Worm (Caenorhabditis elegans) whole organism, young adult: Measurements from ENCODE around the gene srh-19.

Source experiments
- C17E4.6 ChIP-seq: fragments of 200-800 bp; sonication (Bioruptor generic); IDR thresholded peaks from 2 replicates; pipeline ENCODE4 v1.3.6; 2022; ENCODE audit warnings: missing genetic modification reagents, missing genetic modification characterization, missing compliant biosample characterization
- F10E7.11 ChIP-seq: sonication (generic microtip); optimal IDR thresholded peaks from 2 replicates; lab custom pipeline; 2017; ENCODE audit warnings: mild to moderate bottlenecking, missing genetic modification characterization, moderate library complexity, missing compliant biosample characterization
- F33H1.4 ChIP-seq: fragments of 200-800 bp; sonication (Bioruptor generic); IDR thresholded peaks from 2 replicates; pipeline ENCODE4 v1.3.6; 2022; ENCODE audit warnings: missing genetic modification reagents, missing genetic modification characterization, missing compliant biosample characterization
- F37B4.10 ChIP-seq: fragments of 200-800 bp; sonication (Bioruptor generic); IDR thresholded peaks from 2 replicates; pipeline ENCODE4 v1.3.6; 2022; ENCODE audit warnings: missing genetic modification characterization, missing compliant biosample characterization
- F49E8.2 ChIP-seq: sonication (generic microtip); optimal IDR thresholded peaks from 3 replicates; lab custom pipeline; 2017; ENCODE audit warnings: missing genetic modification characterization, mild to moderate bottlenecking, missing compliant biosample characterization, antibody characterized with exemption, moderate library complexity; ENCODE audit not compliant: insufficient read depth
- F52B5.7 ChIP-seq: sonication (generic microtip); optimal IDR thresholded peaks from 2 replicates; lab custom pipeline; 2016; ENCODE audit warnings: mild to moderate bottlenecking, missing genetic modification characterization, missing compliant biosample characterization
- K11D2.4 ChIP-seq: fragments of 200-800 bp; sonication (Bioruptor generic); IDR thresholded peaks from 2 replicates; pipeline ENCODE4 v1.3.6; 2022; ENCODE audit warnings: missing genetic modification reagents, missing genetic modification characterization, missing compliant biosample characterization
- Y53F4B.3 ChIP-seq: fragments of 200-800 bp; sonication (Bioruptor generic); IDR thresholded peaks from 2 replicates; pipeline ENCODE4 v1.3.6; 2022; ENCODE audit warnings: missing genetic modification reagents, missing genetic modification characterization, missing compliant biosample characterization
- Y79H2A.3 ChIP-seq: fragments of 200-800 bp; sonication (Bioruptor generic); conservative IDR thresholded peaks from 2 replicates; pipeline ENCODE4 v1.3.6; 2022; ENCODE audit warnings: missing genetic modification reagents, missing genetic modification characterization, missing compliant biosample characterization
- ZK185.1 ChIP-seq: sonication (generic microtip); optimal IDR thresholded peaks from 2 replicates; lab custom pipeline; 2016; ENCODE audit warnings: mild to moderate bottlenecking, missing genetic modification characterization, missing compliant biosample characterization; ENCODE audit not compliant: poor library complexity, severe bottlenecking
- akir-1 ChIP-seq: fragments of 200-800 bp; sonication (Bioruptor generic); optimal IDR thresholded peaks from 2 replicates; lab custom pipeline; 2018; ENCODE audit warnings: mild to moderate bottlenecking, missing genetic modification characterization, moderate library complexity, missing compliant biosample characterization
- ama-1 ChIP-seq, 3 experiments: fragments of 150-350 bp in 1 of 3; sonication (generic microtip) in 2 of 3; optimal IDR thresholded peaks; 2 replicates each; lab custom pipeline; 2014 to 2018; ENCODE audit warnings: missing biosample characterization in 2 of 3, missing genetic modification characterization in 2 of 3, missing genetic modification reagents in 2 of 3
- attf-5 ChIP-seq: fragments of 200-800 bp; sonication (Bioruptor generic); optimal IDR thresholded peaks from 2 replicates; lab custom pipeline; 2018; ENCODE audit warnings: mild to moderate bottlenecking, missing genetic modification characterization, missing compliant biosample characterization
- bed-1 ChIP-seq: fragments of 200-800 bp; sonication (Bioruptor generic); IDR thresholded peaks from 2 replicates; pipeline ENCODE4 v1.3.6; 2022; ENCODE audit warnings: missing genetic modification reagents, missing genetic modification characterization, missing compliant biosample characterization
- bed-2 ChIP-seq: fragments of 200-800 bp; sonication (Bioruptor generic); IDR thresholded peaks from 2 replicates; pipeline ENCODE4 v1.3.6; 2022; ENCODE audit warnings: missing genetic modification reagents, missing genetic modification characterization, missing compliant biosample characterization
- ccch-3 ChIP-seq: fragments of 200-800 bp; sonication (Bioruptor generic); optimal IDR thresholded peaks from 2 replicates; lab custom pipeline; 2018; ENCODE audit warnings: mild to moderate bottlenecking, missing genetic modification characterization, missing compliant biosample characterization
- cebp-2 ChIP-seq: fragments of 200-800 bp; sonication (Bioruptor generic); IDR thresholded peaks from 2 replicates; pipeline ENCODE4 v1.3.6; 2022; ENCODE audit warnings: missing genetic modification characterization, missing compliant biosample characterization
- ceh-58 ChIP-seq: fragments of 200-800 bp; sonication (Bioruptor generic); IDR thresholded peaks from 2 replicates; pipeline ENCODE4 v1.3.6; 2022; ENCODE audit warnings: missing genetic modification characterization, missing compliant biosample characterization
- chd-7 ChIP-seq: sonication (generic microtip); optimal IDR thresholded peaks from 2 replicates; lab custom pipeline; 2016; ENCODE audit warnings: mild to moderate bottlenecking, missing genetic modification characterization, moderate library complexity, missing compliant biosample characterization
- dpff-1 ChIP-seq: sonication (generic microtip); optimal IDR thresholded peaks from 2 replicates; lab custom pipeline; 2017; ENCODE audit warnings: mild to moderate bottlenecking, missing genetic modification characterization, missing compliant biosample characterization
- egl-18 ChIP-seq: fragments of 200-800 bp; sonication (Bioruptor generic); IDR thresholded peaks from 2 replicates; pipeline ENCODE4 v1.3.6; 2022; ENCODE audit warnings: missing genetic modification reagents, missing genetic modification characterization, missing compliant biosample characterization
- ets-4 ChIP-seq: fragments of 200-800 bp; sonication (Bioruptor generic); optimal IDR thresholded peaks from 2 replicates; lab custom pipeline; 2018; ENCODE audit warnings: mild to moderate bottlenecking, missing genetic modification characterization, missing compliant biosample characterization
- fkh-3 ChIP-seq: sonication (generic microtip); optimal IDR thresholded peaks from 2 replicates; lab custom pipeline; 2016; ENCODE audit warnings: mild to moderate bottlenecking, missing genetic modification characterization, missing compliant biosample characterization
- him-1 ChIP-seq: sonication (generic microtip); optimal IDR thresholded peaks from 2 replicates; lab custom pipeline; 2016; ENCODE audit warnings: missing genotype, missing genetic modification reagents, missing genetic modification characterization, missing compliant biosample characterization
- hlh-26 ChIP-seq: fragments of 200-800 bp; sonication (Bioruptor generic); conservative IDR thresholded peaks from 2 replicates; pipeline ENCODE4 v1.3.6; 2022; ENCODE audit warnings: missing genetic modification reagents, missing genetic modification characterization, missing compliant biosample characterization
- hmg-20 ChIP-seq: fragments of 200-800 bp; sonication (Bioruptor generic); IDR thresholded peaks from 2 replicates; pipeline ENCODE4 v1.3.6; 2022; ENCODE audit warnings: missing genetic modification reagents, missing genetic modification characterization, missing compliant biosample characterization
- lag-1 ChIP-seq: fragments of 200-800 bp; sonication (Bioruptor generic); IDR thresholded peaks from 2 replicates; pipeline ENCODE4 v1.3.6; 2022; ENCODE audit warnings: missing genetic modification reagents, missing genetic modification characterization, missing compliant biosample characterization
- let-526 ChIP-seq: fragments of 200-800 bp; sonication (Bioruptor generic); IDR thresholded peaks from 2 replicates; pipeline ENCODE4 v1.3.6; 2022; ENCODE audit warnings: missing genetic modification reagents, missing genetic modification characterization, missing compliant biosample characterization
- let-607 ChIP-seq, 2 experiments: fragments of 200-800 bp in 1 of 2; sonication (Bioruptor generic) in 1 of 2; sonication (generic microtip) in 1 of 2; optimal IDR thresholded peaks; 2 replicates each; lab custom pipeline; 2016 to 2018; ENCODE audit warnings: mild to moderate bottlenecking in 2 of 2, missing compliant biosample characterization in 2 of 2, missing genetic modification characterization in 2 of 2, moderate library complexity in 2 of 2, missing genotype in 1 of 2
- lin-35 ChIP-seq, 3 experiments: fragments of 150-350 bp in 2 of 3; sonication (generic microtip) in 1 of 3; optimal IDR thresholded peaks; 2 replicates each; lab custom pipeline; 2014 to 2018; ENCODE audit warnings: missing biosample characterization in 3 of 3, missing genetic modification characterization in 3 of 3, missing genetic modification reagents in 3 of 3
- lir-1 ChIP-seq: fragments of 200-800 bp; sonication (Bioruptor generic); conservative IDR thresholded peaks from 2 replicates; pipeline ENCODE4 v1.3.6; 2022; ENCODE audit warnings: missing genetic modification reagents, missing genetic modification characterization, missing compliant biosample characterization
- lsl-1 ChIP-seq: fragments of 200-800 bp; sonication (Bioruptor generic); optimal IDR thresholded peaks from 2 replicates; lab custom pipeline; 2018; ENCODE audit warnings: mild to moderate bottlenecking, missing genetic modification characterization, moderate library complexity, missing compliant biosample characterization
- nfya-2 ChIP-seq: fragments of 200-800 bp; sonication (Bioruptor generic); IDR thresholded peaks from 2 replicates; pipeline ENCODE4 v1.3.6; 2022; ENCODE audit warnings: missing genetic modification reagents, missing genetic modification characterization, missing compliant biosample characterization
- nhr-27 ChIP-seq: fragments of 200-800 bp; sonication (Bioruptor generic); optimal IDR thresholded peaks from 2 replicates; lab custom pipeline; 2018; ENCODE audit warnings: mild to moderate bottlenecking, missing genetic modification characterization, moderate library complexity, missing compliant biosample characterization
- pha-4 ChIP-seq: fragments of 150-350 bp; sonication (generic microtip); optimal IDR thresholded peaks from 2 replicates; lab custom pipeline; 2014; ENCODE audit warnings: missing biosample characterization, missing genetic modification reagents, missing genetic modification characterization
- sea-2 ChIP-seq: fragments of 200-800 bp; sonication (Bioruptor generic); IDR thresholded peaks from 2 replicates; pipeline ENCODE4 v1.3.6; 2022; ENCODE audit warnings: missing genetic modification characterization, missing compliant biosample characterization
- snpc-1.3 ChIP-seq: sonication (generic microtip); optimal IDR thresholded peaks from 2 replicates; lab custom pipeline; 2017; ENCODE audit warnings: missing genetic modification characterization, mild to moderate bottlenecking, missing compliant biosample characterization, antibody characterized with exemption, moderate library complexity, missing genotype, missing genetic modification reagents; ENCODE audit not compliant: insufficient read depth
- snpc-3.4 ChIP-seq: sonication (generic microtip); optimal IDR thresholded peaks from 2 replicates; lab custom pipeline; 2017; ENCODE audit warnings: missing genetic modification characterization, mild to moderate bottlenecking, missing compliant biosample characterization, antibody characterized with exemption, moderate library complexity, missing genotype, missing genetic modification reagents
- somi-1 ChIP-seq: fragments of 200-800 bp; sonication (Bioruptor generic); optimal IDR thresholded peaks from 2 replicates; lab custom pipeline; 2018; ENCODE audit warnings: mild to moderate bottlenecking, missing genetic modification characterization, missing compliant biosample characterization
- sptf-2 ChIP-seq: fragments of 200-800 bp; sonication (Bioruptor generic); optimal IDR thresholded peaks from 2 replicates; lab custom pipeline; 2018; ENCODE audit warnings: mild to moderate bottlenecking, missing genetic modification characterization, missing compliant biosample characterization
- tbp1 ChIP-seq: fragments of 200-800 bp; sonication (Bioruptor generic); optimal IDR thresholded peaks from 2 replicates; lab custom pipeline; 2018; ENCODE audit warnings: mild to moderate bottlenecking, missing genetic modification characterization, missing compliant biosample characterization
- tbx-9 ChIP-seq: sonication (generic microtip); optimal IDR thresholded peaks from 2 replicates; lab custom pipeline; 2016; ENCODE audit warnings: borderline replicate concordance, missing genetic modification characterization, inconsistent platforms, missing compliant biosample characterization
- tlf-1 ChIP-seq: fragments of 200-800 bp; sonication (Bioruptor generic); optimal IDR thresholded peaks from 2 replicates; lab custom pipeline; 2018; ENCODE audit warnings: mild to moderate bottlenecking, missing genetic modification characterization, missing compliant biosample characterization
- zim-3 ChIP-seq: sonication (generic microtip); optimal IDR thresholded peaks from 2 replicates; lab custom pipeline; 2017; ENCODE audit warnings: mild to moderate bottlenecking, missing genetic modification characterization, moderate library complexity, missing compliant biosample characterization
- ztf-25 ChIP-seq: fragments of 200-800 bp; sonication (Bioruptor generic); IDR thresholded peaks from 2 replicates; pipeline ENCODE4 v1.3.6; 2022; ENCODE audit warnings: missing genetic modification reagents, missing genetic modification characterization, missing compliant biosample characterization
- ztf-28 ChIP-seq: fragments of 200-800 bp; sonication (Bioruptor generic); IDR thresholded peaks from 2 replicates; pipeline ENCODE4 v1.3.6; 2022; ENCODE audit warnings: missing genetic modification reagents, missing genetic modification characterization, missing compliant biosample characterization
- ztf-3 ChIP-seq: fragments of 200-800 bp; sonication (Bioruptor generic); optimal IDR thresholded peaks from 2 replicates; lab custom pipeline; 2018; ENCODE audit warnings: mild to moderate bottlenecking, missing genetic modification characterization, missing compliant biosample characterization

The srh-19 gene

DNA sequence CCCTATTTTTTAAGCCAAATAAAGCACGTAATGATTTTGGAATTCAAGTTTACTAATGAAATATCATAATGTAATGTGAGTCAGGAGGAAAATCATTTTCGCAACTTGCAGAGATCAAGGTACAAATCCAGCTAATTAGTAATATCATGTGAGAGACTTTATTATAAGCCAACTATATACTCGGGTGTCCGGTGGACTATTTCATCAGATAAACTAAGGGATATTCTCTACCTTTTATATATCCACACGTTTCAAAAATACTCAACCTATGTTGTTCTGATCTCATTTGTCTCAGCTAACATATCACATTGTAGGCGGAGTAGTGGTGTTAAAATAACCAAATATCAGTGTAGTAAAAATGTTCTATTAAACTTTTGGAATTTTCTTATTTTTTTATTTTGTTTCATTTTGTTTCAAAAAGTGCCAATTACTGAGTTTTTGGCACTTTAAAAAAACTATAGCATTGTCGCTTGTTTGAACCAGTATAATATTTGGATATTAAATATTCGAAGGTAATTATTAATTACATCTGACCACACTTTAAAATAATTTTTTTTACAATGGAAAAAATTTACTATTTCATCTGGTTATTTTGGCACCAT, 23.5 kb upstream of the srh-19 start (continued):
- TF ChIP-seq let-526 (GFP tag; lab: Robert Waterston, UW) (peak; percentile 64; the same call in 1 of the 2 replicates), lsl-1 (GFP tag; lab: Kevin White, UChicago) (no peak), F37B4.10 (0 out of 2 replicates have a peak, but pooled peaks have one; percentile 84), bed-1 (GFP tag; lab: Robert Waterston, UW) (no peak), egl-18 (GFP tag; lab: Robert Waterston, UW) (peak; percentile 68; the same call in 1 of the 2 replicates), ccch-3 (GFP tag; lab: Kevin White, UChicago) (peak; percentile 27), attf-5 (GFP tag; lab: Kevin White, UChicago) (no peak), snpc-1.3 (tag; lab: Kevin White, UChicago) (no peak), ztf-25 (GFP tag; lab: Robert Waterston, UW) (no peak), tlf-1 (GFP tag; lab: Kevin White, UChicago) (peak; percentile 92), Y53F4B.3 (GFP tag; lab: Robert Waterston, UW) (no peak), ztf-28 (GFP tag; lab: Robert Waterston, UW) (no peak), F49E8.2 (tag; lab: Kevin White, UChicago) (no peak), fkh-3 (tag; lab: Kevin White, UChicago) (no peak), K11D2.4 (GFP tag; lab: Robert Waterston, UW) (peak; percentile 96), F52B5.7 (peak; percentile 47), Y79H2A.3 (no peak), akir-1 (GFP tag; lab: Kevin White, UChicago) (peak; percentile 23), tbx-9 (tag; lab: Kevin White, UChicago) (no peak), ets-4 (peak; percentile 27), ceh-58 (GFP tag; lab: Robert Waterston, UW) (no peak), ama-1 (optimal IDR thresholded peaks at IDR 0.05; lab: Kevin White, UChicago) (no peak), ama-1 (GFP tag; optimal IDR thresholded peaks at IDR 0.05; lab: Kevin White, UChicago) (no peak), him-1 (no peak), lag-1 (GFP tag; lab: Robert Waterston, UW) (0 out of 2 replicates have a peak, but pooled peaks have one; percentile 30), F10E7.11 (peak; percentile 71), let-607 (tag; optimal IDR thresholded peaks at IDR 0.05; lab: Kevin White, UChicago) (peak in 1 of 2 experiments; percentile 88), C17E4.6 (peak; percentile 67; the same call in 1 of the 2 replicates), lir-1 (GFP tag; lab: Robert Waterston, UW) (no peak), lin-35 (GFP tag; optimal IDR thresholded peaks at IDR 0.05; lab: Kevin White, UChicago) (peak in 2 of 3 experiments; percentile 48 to 95), zim-3 (tag; lab: Kevin White, UChicago) (no peak), nhr-27 (tag; lab: Kevin White, UChicago) (no peak), somi-1 (GFP tag; lab: Kevin White, UChicago) (peak; percentile 66), hlh-26 (no peak), tbp1 (GFP tag; lab: Kevin White, UChicago) (peak; percentile 70), nfya-2 (GFP tag; lab: Robert Waterston, UW) (no peak), cebp-2 (GFP tag; lab: Robert Waterston, UW) (peak; percentile 81), ZK185.1 (tag; lab: Kevin White, UChicago) (peak; percentile 98), sptf-2 (GFP tag; lab: Kevin White, UChicago) (no peak), snpc-3.4 (peak; percentile 3), pha-4 (tag; lab: Kevin White, UChicago) (no peak), chd-7 (peak; percentile 62), F33H1.4 (GFP tag; lab: Robert Waterston, UW) (no peak), dpff-1 (tag; lab: Kevin White, UChicago) (no peak), bed-2 (GFP tag; lab: Robert Waterston, UW) (no peak), sea-2 (no peak), hmg-20 (GFP tag; lab: Robert Waterston, UW) (peak; percentile 90), ztf-3 (GFP tag; lab: Kevin White, UChicago) (peak; percentile 85)
